Fruit fly (Drosophila melanogaster): ENCODE measurements around the gene CG9981.

dm6 chrX:16383667-16384515, 21.0 kb downstream of the CG9981 start:
- TF ChIP-seq CTCF (optimal IDR thresholded peaks at IDR 0.05) (no peak), CG8478 (optimal IDR thresholded peaks at IDR 0.05) (no peak)
